Worm (Caenorhabditis elegans): ENCODE results near the gene pxd-1.
A peak's percentile ranks its signal among the peaks of the same experiment; 100 is the strongest.

pxd-1 gene

ce11 chrIII:4004064-4004580, 1.8 kb upstream of the pxd-1 start, which contains the start of gene tif-1A:
Gene tif-1A, minus strand, starts transcription at chrIII:4004114.
- TF ChIP-seq ztf-18 (tag; optimal IDR thresholded peaks at IDR 0.05) (peak; percentile 97), atf-7 (tag; optimal IDR thresholded peaks at IDR 0.05) (peak; percentile 32), lir-1 (GFP tag; conservative IDR thresholded peaks at IDR 0.05) (peak; percentile 66; the same call in 1 of the 2 replicates), T07F8.4 (tag; optimal IDR thresholded peaks at IDR 0.05) (no peak), F57A8.1 (GFP tag; optimal IDR thresholded peaks at IDR 0.05) (no peak), ceh-58 (GFP tag; IDR thresholded peaks at IDR 0.05) (no peak), snpc-3.4 (tag; optimal IDR thresholded peaks at IDR 0.05) (peak; percentile 79), ZK185.1 (tag; optimal IDR thresholded peaks at IDR 0.05; ENCODE audit: poor library complexity, severe bottlenecking) (peak; percentile 66), ztf-6 (GFP tag; IDR thresholded peaks at IDR 0.05) (no peak), madf-3 (GFP tag; IDR thresholded peaks at IDR 0.05) (peak; percentile 73; the same call in 1 of the 2 replicates), Y53G8AR.9 (GFP tag; conservative IDR thresholded peaks at IDR 0.05) (peak; percentile 89), F49E8.2 (tag; optimal IDR thresholded peaks at IDR 0.05; ENCODE audit: insufficient read depth) (peak; percentile 35), lag-1 (GFP tag; IDR thresholded peaks at IDR 0.05) (no peak), ztf-3 (GFP tag; optimal IDR thresholded peaks at IDR 0.05) (no peak), ceh-100 (GFP tag; IDR thresholded peaks at IDR 0.05) (no peak), F23B12.7 (tag; optimal IDR thresholded peaks at IDR 0.05; ENCODE audit: insufficient read depth) (peak; percentile 87), egl-44 (GFP tag; IDR thresholded peaks at IDR 0.05) (no peak), madf-6 (GFP tag; IDR thresholded peaks at IDR 0.05) (peak; percentile 77), hrde-1 (tag; optimal IDR thresholded peaks at IDR 0.05; ENCODE audit: borderline replicate concordance) (no peak), chd-7 (tag; optimal IDR thresholded peaks at IDR 0.05) (peak; percentile 14), Y95B8A.8 (GFP tag; IDR thresholded peaks at IDR 0.05) (no peak), B0336.3 (GFP tag; IDR thresholded peaks at IDR 0.05) (peak; percentile 57; the same call in 1 of the 2 replicates), ama-1 (optimal IDR thresholded peaks at IDR 0.05) (no peak), ama-1 (GFP tag; optimal IDR thresholded peaks at IDR 0.05) (no peak), ekl-4 (GFP tag; IDR thresholded peaks at IDR 0.05) (no peak; the same call in 1 of the 2 replicates), F39B2.1 (GFP tag; IDR thresholded peaks at IDR 0.05) (no peak), attf-3 (GFP tag; conservative IDR thresholded peaks at IDR 0.05) (no peak), hmg-1.2 (GFP tag; IDR thresholded peaks at IDR 0.05) (peak; percentile 51; the same call in 1 of the 2 replicates), C06A6.2 (GFP tag; conservative IDR thresholded peaks at IDR 0.05) (no peak), hsf-1 (GFP tag; IDR thresholded peaks at IDR 0.05) (peak; percentile 70), madf-8 (GFP tag; conservative IDR thresholded peaks at IDR 0.05) (peak; percentile 48; the same call in 1 of the 2 replicates), aptf-3 (GFP tag; IDR thresholded peaks at IDR 0.05) (no peak), K11D2.4 (GFP tag; IDR thresholded peaks at IDR 0.05) (peak; percentile 58; the same call in 1 of the 2 replicates), dpl-1 (GFP tag; optimal IDR thresholded peaks at IDR 0.05) (peak; percentile 39), pha-4 (tag; optimal IDR thresholded peaks at IDR 0.05) (peak; percentile 56), tlf-1 (GFP tag; optimal IDR thresholded peaks at IDR 0.05) (peak; percentile 63), egrh-3 (GFP tag; IDR thresholded peaks at IDR 0.05) (no peak), F37B4.10 (GFP tag; IDR thresholded peaks at IDR 0.05) (no peak), C17E4.6 (GFP tag; IDR thresholded peaks at IDR 0.05) (no peak), hmg-20 (GFP tag; IDR thresholded peaks at IDR 0.05) (peak; percentile 54; the same call in 1 of the 2 replicates), let-607 (tag; optimal IDR thresholded peaks at IDR 0.05) (peak in 1 of 2 experiments; percentile 66), nfya-2 (GFP tag; IDR thresholded peaks at IDR 0.05) (no peak), ccch-3 (GFP tag; optimal IDR thresholded peaks at IDR 0.05) (no peak), unc-130 (GFP tag; optimal IDR thresholded peaks at IDR 0.05) (no peak), him-1 (tag; optimal IDR thresholded peaks at IDR 0.05) (peak; percentile 43), D2030.7 (GFP tag; IDR thresholded peaks at IDR 0.05) (peak; percentile 65), Y67H2A.10 (GFP tag; conservative IDR thresholded peaks at IDR 0.05) (no peak), madf-10 (tag; optimal IDR thresholded peaks at IDR 0.05) (peak; percentile 49)
